Fruit fly (Drosophila melanogaster) whole organism, embryonic: ENCODE data around the gene CG13631.

Source experiments
- Aef1 ChIP-seq: fragments of 200-800 bp; sonication (Bioruptor generic); IDR thresholded peaks from 3 replicates; pipeline ENCODE4 v1.3.6; 2022; ENCODE audit warnings: missing biosample characterization, missing genetic modification characterization
- CG11723 ChIP-seq: fragments of 200-800 bp; sonication (Bioruptor generic); optimal IDR thresholded peaks from 2 replicates; lab custom pipeline; 2017; ENCODE audit warnings: missing biosample characterization, mild to moderate bottlenecking, missing genetic modification characterization
- CG1233 ChIP-seq: fragments of 200-800 bp; sonication (Bioruptor generic); optimal IDR thresholded peaks from 4 replicates; lab custom pipeline; 2018; ENCODE audit warnings: missing biosample characterization, mild to moderate bottlenecking, missing genetic modification characterization
- CG14860 ChIP-seq: fragments of 200-800 bp; sonication (Bioruptor generic); IDR thresholded peaks from 3 replicates; pipeline ENCODE4 v1.3.6; 2022; ENCODE audit warnings: missing biosample characterization, missing genetic modification characterization; ENCODE audit not compliant: partially characterized antibody
- CG1602 ChIP-seq: fragments of 200-800 bp; sonication (Bioruptor generic); optimal IDR thresholded peaks from 3 replicates; lab custom pipeline; 2016; ENCODE audit warnings: missing biosample characterization, missing genetic modification characterization
- CG1792 ChIP-seq: fragments of 200-800 bp; sonication (Bioruptor generic); optimal IDR thresholded peaks from 2 replicates; lab custom pipeline; 2016; ENCODE audit warnings: missing biosample characterization, missing genetic modification characterization
- CG18262 ChIP-seq: fragments of 200-800 bp; optimal IDR thresholded peaks from 3 replicates; lab custom pipeline; 2019; ENCODE audit warnings: missing biosample characterization, mild to moderate bottlenecking, missing genetic modification characterization, moderate library complexity
- CG18599 ChIP-seq: fragments of 200-800 bp; sonication (Bioruptor generic); optimal IDR thresholded peaks from 3 replicates; lab custom pipeline; 2017; ENCODE audit warnings: missing biosample characterization, missing genetic modification characterization, mild to moderate bottlenecking, moderate library complexity, missing genetic modification reagents
- CG2129 ChIP-seq: fragments of 200-800 bp; sonication (Bioruptor generic); IDR thresholded peaks from 2 replicates; pipeline ENCODE4 v1.3.6; 2022; ENCODE audit warnings: missing biosample characterization, missing genetic modification characterization; ENCODE audit not compliant: partially characterized antibody
- CG30431 ChIP-seq: fragments of 200-800 bp; sonication (Bioruptor generic); optimal IDR thresholded peaks from 2 replicates; lab custom pipeline; 2017; ENCODE audit warnings: missing biosample characterization, missing genetic modification characterization
- CG3065 ChIP-seq: fragments of 200-800 bp; sonication (Bioruptor generic); optimal IDR thresholded peaks from 2 replicates; lab custom pipeline; 2016; ENCODE audit warnings: missing biosample characterization, missing genetic modification characterization
- CG31388 ChIP-seq: fragments of 200-800 bp; sonication (Bioruptor generic); optimal IDR thresholded peaks from 2 replicates; lab custom pipeline; 2016; ENCODE audit warnings: missing biosample characterization, missing genetic modification characterization
- CG32532 ChIP-seq: fragments of 200-800 bp; sonication (Bioruptor generic); IDR thresholded peaks from 2 replicates; pipeline ENCODE4 v1.3.6; 2022; ENCODE audit warnings: missing biosample characterization, missing genetic modification characterization
- CG3838 ChIP-seq: fragments of 200-800 bp; sonication (Bioruptor generic); optimal IDR thresholded peaks from 3 replicates; lab custom pipeline; 2016; ENCODE audit warnings: missing biosample characterization, missing genetic modification characterization
- CG4617 ChIP-seq: fragments of 200-800 bp; sonication (Bioruptor generic); optimal IDR thresholded peaks from 3 replicates; lab custom pipeline; 2016; ENCODE audit warnings: missing biosample characterization, missing genetic modification characterization, borderline replicate concordance
- CG5245 ChIP-seq: fragments of 200-800 bp; sonication (Bioruptor generic); optimal IDR thresholded peaks from 3 replicates; lab custom pipeline; 2016; ENCODE audit warnings: missing biosample characterization, missing genetic modification characterization
- CG6689 ChIP-seq: fragments of 200-800 bp; sonication (Bioruptor generic); IDR thresholded peaks from 2 replicates; pipeline ENCODE4 v1.3.6; 2022; ENCODE audit warnings: missing biosample characterization, missing genetic modification characterization
- CG8478 ChIP-seq: fragments of >200 bp; optimal IDR thresholded peaks from 2 replicates; lab custom pipeline; 2018
- CG8765 ChIP-seq: fragments of 200-800 bp; sonication (Bioruptor generic); IDR thresholded peaks from 2 replicates; pipeline ENCODE4 v1.3.6; 2022; ENCODE audit warnings: missing biosample characterization, missing genetic modification characterization
- D ChIP-seq, 2 experiments: fragments of 200-800 bp in 1 of 2; fragments of >200 bp in 1 of 2; sonication (Bioruptor generic) in 1 of 2; optimal IDR thresholded peaks; 2 replicates in 1 of 2; 3 replicates in 1 of 2; lab custom pipeline; 2017; ENCODE audit warnings: mild to moderate bottlenecking in 1 of 2, missing biosample characterization in 1 of 2, missing genetic modification characterization in 1 of 2, missing genetic modification reagents in 1 of 2
- Deaf1 ChIP-seq: fragments of 200-800 bp; optimal IDR thresholded peaks from 3 replicates; lab custom pipeline; 2019; ENCODE audit warnings: missing biosample characterization, mild to moderate bottlenecking, missing genetic modification characterization, moderate library complexity
- Dip2 ChIP-seq: fragments of 200-800 bp; sonication (Bioruptor generic); IDR thresholded peaks from 2 replicates; pipeline ENCODE4 v1.3.6; 2022; ENCODE audit warnings: missing biosample characterization, missing genetic modification characterization
- Doc2 ChIP-seq: fragments of 200-800 bp; sonication (Bioruptor generic); IDR thresholded peaks from 2 replicates; pipeline ENCODE4 v1.3.6; 2022; ENCODE audit warnings: missing biosample characterization, missing genetic modification characterization
- E2f2 ChIP-seq: fragments of 200-800 bp; sonication (Bioruptor generic); IDR thresholded peaks from 2 replicates; pipeline ENCODE4 v1.3.6; 2022; ENCODE audit warnings: missing biosample characterization, missing genetic modification characterization
- HLH4C ChIP-seq: fragments of 200-800 bp; sonication (Bioruptor generic); IDR thresholded peaks from 3 replicates; pipeline ENCODE4 v1.3.6; 2022; ENCODE audit warnings: missing biosample characterization, missing genetic modification characterization; ENCODE audit not compliant: partially characterized antibody
- Mad ChIP-seq: fragments of 200-800 bp; sonication (Bioruptor generic); optimal IDR thresholded peaks from 2 replicates; lab custom pipeline; 2016; ENCODE audit warnings: missing biosample characterization, missing genetic modification characterization
- Nf-YA ChIP-seq: fragments of 200-800 bp; sonication (Bioruptor generic); IDR thresholded peaks from 2 replicates; pipeline ENCODE4 v1.3.6; 2022; ENCODE audit warnings: missing biosample characterization, missing genetic modification characterization
- Oaz ChIP-seq: fragments of 200-800 bp; sonication (Bioruptor generic); IDR thresholded peaks from 2 replicates; pipeline ENCODE4 v1.3.6; 2022; ENCODE audit warnings: missing biosample characterization, missing genetic modification characterization
- bab2 ChIP-seq: fragments of 200-800 bp; sonication (Bioruptor generic); optimal IDR thresholded peaks from 2 replicates; lab custom pipeline; 2016; ENCODE audit warnings: missing biosample characterization, missing genetic modification characterization
- bcd ChIP-seq: fragments of 200-800 bp; sonication (Bioruptor generic); optimal IDR thresholded peaks from 2 replicates; lab custom pipeline; 2017; ENCODE audit warnings: missing biosample characterization, mild to moderate bottlenecking, missing genetic modification characterization
- btn ChIP-seq: fragments of 200-800 bp; sonication (Bioruptor generic); optimal IDR thresholded peaks from 2 replicates; lab custom pipeline; 2016; ENCODE audit warnings: missing biosample characterization, missing genetic modification characterization
- cato ChIP-seq: fragments of 200-800 bp; sonication (Bioruptor generic); optimal IDR thresholded peaks from 2 replicates; lab custom pipeline; 2016; ENCODE audit warnings: missing biosample characterization, missing genetic modification characterization, borderline replicate concordance
- corto ChIP-seq: fragments of 200-800 bp; sonication (Bioruptor generic); optimal IDR thresholded peaks from 2 replicates; lab custom pipeline; 2016; ENCODE audit warnings: missing biosample characterization, mild to moderate bottlenecking, missing genetic modification characterization, moderate library complexity
- crc ChIP-seq: fragments of 200-800 bp; sonication (Bioruptor generic); optimal IDR thresholded peaks from 2 replicates; lab custom pipeline; 2016; ENCODE audit warnings: missing biosample characterization, missing genetic modification characterization
- emc ChIP-seq: fragments of 200-800 bp; sonication (Bioruptor generic); optimal IDR thresholded peaks from 2 replicates; lab custom pipeline; 2016; ENCODE audit warnings: missing biosample characterization, missing genetic modification characterization
- fd64A ChIP-seq: fragments of 200-800 bp; sonication (Bioruptor generic); optimal IDR thresholded peaks from 3 replicates; lab custom pipeline; 2018; ENCODE audit warnings: missing biosample characterization, mild to moderate bottlenecking, missing genetic modification characterization
- gce ChIP-seq: fragments of 200-800 bp; sonication (Bioruptor generic); IDR thresholded peaks from 3 replicates; pipeline ENCODE4 v1.3.6; 2022; ENCODE audit warnings: missing biosample characterization, missing genetic modification characterization
- grn ChIP-seq: fragments of 200-800 bp; sonication (Bioruptor generic); optimal IDR thresholded peaks from 3 replicates; lab custom pipeline; 2017; ENCODE audit warnings: missing biosample characterization, missing genetic modification characterization
- h ChIP-seq: fragments of >200 bp; optimal IDR thresholded peaks from 2 replicates; lab custom pipeline; 2017
- inv ChIP-seq: fragments of 200-800 bp; sonication (Bioruptor generic); IDR thresholded peaks from 2 replicates; pipeline ENCODE4 v1.3.6; 2022; ENCODE audit warnings: missing biosample characterization, missing genetic modification characterization; ENCODE audit not compliant: partially characterized antibody
- lola ChIP-seq, 3 experiments: fragments of >200 bp in 2 of 3; fragments of 200-800 bp in 1 of 3; sonication (Bioruptor generic) in 1 of 3; optimal IDR thresholded peaks; 2 replicates each; lab custom pipeline; 2017 to 2019; ENCODE audit warnings: missing biosample characterization in 3 of 3, missing genetic modification characterization in 3 of 3, mild to moderate bottlenecking in 1 of 3, moderate library complexity in 1 of 3
- mld ChIP-seq: fragments of 200-800 bp; sonication (Bioruptor generic); IDR thresholded peaks from 3 replicates; pipeline ENCODE4 v1.3.6; 2022; ENCODE audit warnings: missing biosample characterization, missing genetic modification characterization; ENCODE audit not compliant: partially characterized antibody
- nerfin-1 ChIP-seq: fragments of 200-800 bp; sonication (Bioruptor generic); optimal IDR thresholded peaks from 3 replicates; lab custom pipeline; 2019; ENCODE audit warnings: missing biosample characterization, mild to moderate bottlenecking, missing genetic modification characterization, moderate library complexity
- rib ChIP-seq: fragments of 200-800 bp; sonication (Bioruptor generic); IDR thresholded peaks from 2 replicates; pipeline ENCODE4 v1.3.6; 2022; ENCODE audit warnings: missing biosample characterization, missing genetic modification characterization
- row ChIP-seq: fragments of 200-800 bp; sonication (Bioruptor generic); IDR thresholded peaks from 3 replicates; pipeline ENCODE4 v1.3.6; 2022; ENCODE audit warnings: missing biosample characterization, missing genetic modification characterization
- sima ChIP-seq: fragments of 200-800 bp; sonication (Bioruptor generic); optimal IDR thresholded peaks from 2 replicates; lab custom pipeline; 2016; ENCODE audit warnings: missing biosample characterization, missing genetic modification characterization
- sna ChIP-seq: fragments of 200-800 bp; sonication (Bioruptor generic); IDR thresholded peaks from 2 replicates; pipeline ENCODE4 v1.3.6; 2022; ENCODE audit warnings: missing biosample characterization, missing genetic modification characterization; ENCODE audit not compliant: partially characterized antibody
- vnd ChIP-seq: fragments of 200-800 bp; sonication (Bioruptor generic); IDR thresholded peaks from 3 replicates; pipeline ENCODE4 v1.3.6; 2022; ENCODE audit warnings: missing biosample characterization, missing genetic modification characterization; ENCODE audit not compliant: partially characterized antibody
- wdn ChIP-seq: fragments of 200-800 bp; sonication (Bioruptor generic); IDR thresholded peaks from 2 replicates; pipeline ENCODE4 v1.3.6; 2022; ENCODE audit warnings: missing biosample characterization, missing genetic modification characterization
- zf30C ChIP-seq: fragments of 200-800 bp; sonication (Bioruptor generic); optimal IDR thresholded peaks from 3 replicates; lab custom pipeline; 2018; ENCODE audit warnings: missing biosample characterization, mild to moderate bottlenecking, missing genetic modification characterization
- zfh2 ChIP-seq: fragments of 200-800 bp; sonication (Bioruptor generic); optimal IDR thresholded peaks from 2 replicates; lab custom pipeline; 2016; ENCODE audit warnings: missing biosample characterization, missing genetic modification characterization

CG13631 gene

dm6 chr3R:24805048-24805447 lies 35.9 kb downstream of the CG13631 start, which contains the start of gene polybromo (continued):
- TF ChIP-seq cato (GFP tag; lab: Kevin White, UChicago) (no peak), Deaf1 (no peak), CG31388 (GFP tag; lab: Kevin White, UChicago) (no peak), CG14860 (GFP tag; lab: Robert Waterston, UW) (peak; percentile 76), zfh2 (GFP tag; lab: Kevin White, UChicago) (no peak), inv (GFP tag; lab: Robert Waterston, UW) (peak; percentile 69), HLH4C (peak; percentile 83), E2f2 (GFP tag; lab: Robert Waterston, UW) (peak; percentile 95), CG1792 (GFP tag; lab: Kevin White, UChicago) (no peak), CG32532 (GFP tag; lab: Robert Waterston, UW) (no peak), CG3065 (GFP tag; lab: Kevin White, UChicago) (no peak), zf30C (GFP tag; lab: Kevin White, UChicago) (no peak), Dip2 (no peak), bcd (no peak), bab2 (GFP tag; lab: Kevin White, UChicago) (no peak), CG11723 (GFP tag; lab: Kevin White, UChicago) (no peak), CG18599 (GFP tag; lab: Kevin White, UChicago) (no peak), lola (GFP tag; optimal IDR thresholded peaks at IDR 0.05; lab: Kevin White, UChicago) (no peak), Nf-YA (GFP tag; lab: Robert Waterston, UW) (no peak), row (GFP tag; lab: Robert Waterston, UW) (peak; percentile 42; the same call in 2 of the 3 replicates), CG1602 (GFP tag; lab: Kevin White, UChicago) (no peak), sima (GFP tag; lab: Kevin White, UChicago) (no peak), h (no peak), CG6689 (no peak), corto (no peak), Doc2 (GFP tag; lab: Robert Waterston, UW) (no peak), emc (GFP tag; lab: Kevin White, UChicago) (no peak), mld (peak; percentile 74; the same call in 1 of the 3 replicates), CG3838 (GFP tag; lab: Kevin White, UChicago) (no peak), Aef1 (GFP tag; lab: Robert Waterston, UW) (no peak), CG8478 (no peak), CG2129 (GFP tag; lab: Robert Waterston, UW) (peak; percentile 64), CG4617 (GFP tag; lab: Kevin White, UChicago) (peak; percentile 61), gce (GFP tag; lab: Robert Waterston, UW) (no peak), CG1233 (GFP tag; lab: Kevin White, UChicago) (no peak), btn (GFP tag; lab: Kevin White, UChicago) (no peak), Mad (GFP tag; lab: Kevin White, UChicago) (no peak), CG5245 (GFP tag; lab: Kevin White, UChicago) (no peak), sna (peak; percentile 85), CG30431 (GFP tag; lab: Kevin White, UChicago) (no peak), nerfin-1 (tag; lab: Kevin White, UChicago) (no peak), vnd (GFP tag; lab: Robert Waterston, UW) (peak; percentile 80; the same call in 2 of the 3 replicates), crc (GFP tag; lab: Kevin White, UChicago) (no peak), grn (GFP tag; lab: Kevin White, UChicago) (no peak), Oaz (GFP tag; lab: Robert Waterston, UW) (no peak), fd64A (GFP tag; lab: Kevin White, UChicago) (no peak), D (optimal IDR thresholded peaks at IDR 0.05; lab: Kevin White, UChicago) (no peak), D (GFP tag; optimal IDR thresholded peaks at IDR 0.05; lab: Kevin White, UChicago) (no peak), rib (GFP tag; lab: Robert Waterston, UW) (no peak), CG8765 (GFP tag; lab: Robert Waterston, UW) (no peak), CG18262 (tag; lab: Kevin White, UChicago) (no peak), wdn (GFP tag; lab: Robert Waterston, UW) (no peak)
